Worm (Caenorhabditis elegans) whole organism, midembryonic: ENCODE results near the gene R186.3.

Experiments
- T22C8.4 ChIP-seq: fragments of 200-800 bp; sonication (Bioruptor generic); IDR thresholded peaks from 2 replicates; pipeline ENCODE4 v1.3.6; 2022; ENCODE audit warnings: missing genetic modification characterization, missing compliant biosample characterization
- cog-1 ChIP-seq: sonication (generic microtip); optimal IDR thresholded peaks from 2 replicates; lab custom pipeline; 2016; ENCODE audit warnings: missing genetic modification characterization, missing compliant biosample characterization
- flt-1 ChIP-seq: fragments of 200-800 bp; sonication (Bioruptor generic); IDR thresholded peaks from 2 replicates; pipeline ENCODE4 v1.3.6; 2022; ENCODE audit warnings: missing genetic modification characterization, missing compliant biosample characterization
- klf-2 ChIP-seq: fragments of 200-800 bp; sonication (Bioruptor generic); conservative IDR thresholded peaks from 2 replicates; pipeline ENCODE4 v1.3.6; 2022; ENCODE audit warnings: missing genetic modification reagents, missing genetic modification characterization, missing compliant biosample characterization
- med-1 ChIP-seq: sonication (generic microtip); optimal IDR thresholded peaks from 2 replicates; lab custom pipeline; 2017; ENCODE audit warnings: missing genetic modification characterization, mild to moderate bottlenecking, missing compliant biosample characterization, antibody characterized with exemption, missing genetic modification reagents; ENCODE audit not compliant: insufficient read depth
- ref-1 ChIP-seq: fragments of 200-800 bp; sonication (Bioruptor generic); conservative IDR thresholded peaks from 2 replicates; pipeline ENCODE4 v1.3.6; 2022; ENCODE audit warnings: missing genetic modification reagents, missing genetic modification characterization, missing compliant biosample characterization
- tab-1 ChIP-seq: fragments of 200-800 bp; sonication (Bioruptor generic); IDR thresholded peaks from 2 replicates; pipeline ENCODE4 v1.3.6; 2022; ENCODE audit warnings: missing genetic modification characterization, missing compliant biosample characterization
- ztf-23 ChIP-seq: fragments of 200-800 bp; sonication (Bioruptor generic); IDR thresholded peaks from 2 replicates; pipeline ENCODE4 v1.3.6; 2022; ENCODE audit warnings: missing genetic modification reagents, missing genetic modification characterization, missing compliant biosample characterization
- ztf-29 ChIP-seq: fragments of 200-800 bp; sonication (Bioruptor generic); IDR thresholded peaks from 2 replicates; pipeline ENCODE4 v1.3.6; 2022; ENCODE audit warnings: missing genetic modification reagents, missing genetic modification characterization, missing compliant biosample characterization

ce11 chrV:12974047-12974446, 7.0 kb upstream of the R186.3 start:
- no peak for TF ChIP-seq tab-1 (GFP tag; lab: Robert Waterston, UW)
- TF ChIP-seq ztf-23 (GFP tag; lab: Robert Waterston, UW), result no peak
- TF ChIP-seq flt-1 (GFP tag; lab: Robert Waterston, UW), result no peak
- no peak for TF ChIP-seq cog-1 (tag; lab: Kevin White, UChicago)
- no peak for TF ChIP-seq T22C8.4 (GFP tag; lab: Robert Waterston, UW)
- TF ChIP-seq ztf-29 (GFP tag; lab: Robert Waterston, UW), result no peak
- TF ChIP-seq med-1 (GFP tag; lab: Kevin White, UChicago), result no peak
- TF ChIP-seq ref-1 (GFP tag; lab: Robert Waterston, UW), result no peak
- no peak for TF ChIP-seq klf-2 (GFP tag; lab: Robert Waterston, UW)
